Fruit fly (Drosophila melanogaster) whole organism, embryonic: ENCODE results near the gene Rab39.

Source experiments
- Abd-B ChIP-seq: fragments of 200-800 bp; sonication (Bioruptor generic); optimal IDR thresholded peaks from 2 replicates; lab custom pipeline; 2018; ENCODE audit warnings: missing biosample characterization, mild to moderate bottlenecking, missing genetic modification characterization, moderate library complexity
- Awh ChIP-seq: fragments of 200-800 bp; sonication (Bioruptor generic); IDR thresholded peaks from 2 replicates; pipeline ENCODE4, ENCODE4 v1.3.6; 2022; ENCODE audit warnings: missing biosample characterization, missing genetic modification characterization
- CG12219 ChIP-seq: fragments of 200-800 bp; sonication (Bioruptor generic); optimal IDR thresholded peaks from 3 replicates; lab custom pipeline; 2018; ENCODE audit warnings: missing biosample characterization, mild to moderate bottlenecking, missing genetic modification characterization
- CG13287 ChIP-seq: fragments of 200-800 bp; sonication (Bioruptor generic); IDR thresholded peaks from 2 replicates; pipeline ENCODE4 v1.3.6; 2022; ENCODE audit warnings: missing biosample characterization, missing genetic modification characterization; ENCODE audit not compliant: partially characterized antibody
- CG16813 ChIP-seq: fragments of 200-800 bp; sonication (Bioruptor generic); IDR thresholded peaks from 3 replicates; pipeline ENCODE4 v1.3.6; 2022; ENCODE audit warnings: missing biosample characterization, missing genetic modification characterization; ENCODE audit not compliant: partially characterized antibody
- CG17912 ChIP-seq: fragments of 200-800 bp; sonication (Bioruptor generic); optimal IDR thresholded peaks from 2 replicates; lab custom pipeline; 2018; ENCODE audit warnings: missing biosample characterization, mild to moderate bottlenecking, missing genetic modification characterization
- CG2889 ChIP-seq: fragments of 200-800 bp; sonication (Bioruptor generic); IDR thresholded peaks from 3 replicates; pipeline ENCODE4 v1.3.6; 2022; ENCODE audit warnings: missing biosample characterization, missing genetic modification characterization
- CG31224 ChIP-seq: fragments of 200-800 bp; sonication (Bioruptor generic); IDR thresholded peaks from 2 replicates; pipeline ENCODE4 v1.3.6; 2022; ENCODE audit warnings: missing biosample characterization, missing genetic modification characterization
- CG3407 ChIP-seq: fragments of 200-800 bp; sonication (Bioruptor generic); optimal IDR thresholded peaks from 2 replicates; lab custom pipeline; 2018; ENCODE audit warnings: missing biosample characterization, mild to moderate bottlenecking, missing genetic modification characterization
- CG6765 ChIP-seq: fragments of 200-800 bp; sonication (Bioruptor generic); optimal IDR thresholded peaks from 3 replicates; lab custom pipeline; 2017; ENCODE audit warnings: missing biosample characterization, mild to moderate bottlenecking, missing genetic modification characterization
- CG7963 ChIP-seq: fragments of 200-800 bp; sonication (Bioruptor generic); IDR thresholded peaks from 3 replicates; pipeline ENCODE4 v1.3.6; 2022; ENCODE audit warnings: missing biosample characterization, missing genetic modification characterization; ENCODE audit not compliant: partially characterized antibody
- CG8089 ChIP-seq: fragments of 200-800 bp; sonication (Bioruptor generic); optimal IDR thresholded peaks from 3 replicates; lab custom pipeline; 2016; ENCODE audit warnings: missing biosample characterization, missing genetic modification characterization
- CG8359 ChIP-seq: fragments of 200-800 bp; sonication (Bioruptor generic); optimal IDR thresholded peaks from 2 replicates; lab custom pipeline; 2017; ENCODE audit warnings: missing biosample characterization, mild to moderate bottlenecking, missing genetic modification characterization, borderline replicate concordance
- CG9876 ChIP-seq: fragments of 200-800 bp; sonication (Bioruptor generic); optimal IDR thresholded peaks from 2 replicates; lab custom pipeline; 2016; ENCODE audit warnings: missing biosample characterization, missing genetic modification characterization
- CoRest ChIP-seq: fragments of 200-800 bp; sonication (Bioruptor generic); optimal IDR thresholded peaks from 3 replicates; lab custom pipeline; 2018; ENCODE audit warnings: missing biosample characterization, mild to moderate bottlenecking, missing genetic modification characterization, moderate library complexity
- Dip3 ChIP-seq: fragments of 200-800 bp; sonication (Bioruptor generic); optimal IDR thresholded peaks from 3 replicates; lab custom pipeline; 2016; ENCODE audit warnings: missing biosample characterization, missing genetic modification characterization
- Doc2 ChIP-seq: fragments of 200-800 bp; sonication (Bioruptor generic); IDR thresholded peaks from 2 replicates; pipeline ENCODE4 v1.3.6; 2022; ENCODE audit warnings: missing biosample characterization, missing genetic modification characterization
- Eip74EF ChIP-seq, 2 experiments: fragments of 200-800 bp in 1 of 2; fragments of >200 bp in 1 of 2; sonication (Bioruptor generic) in 1 of 2; optimal IDR thresholded peaks; 2 replicates each; lab custom pipeline; 2017 to 2019; ENCODE audit warnings: missing biosample characterization in 2 of 2, missing genetic modification characterization in 2 of 2, mild to moderate bottlenecking in 1 of 2, moderate library complexity in 1 of 2
- Gug ChIP-seq: fragments of 200-800 bp; sonication (Bioruptor generic); IDR thresholded peaks from 4 replicates; pipeline ENCODE4 v1.3.6; 2022; ENCODE audit warnings: missing biosample characterization, missing genetic modification characterization
- Hand ChIP-seq: fragments of 200-800 bp; sonication (Bioruptor generic); optimal IDR thresholded peaks from 2 replicates; lab custom pipeline; 2017; ENCODE audit warnings: mild to moderate bottlenecking, missing biosample characterization, missing genetic modification reagents, missing genetic modification characterization
- Hr51 ChIP-seq, 2 experiments: fragments of 200-800 bp; sonication (Bioruptor generic); optimal IDR thresholded peaks; 2 replicates in 1 of 2; 3 replicates in 1 of 2; lab custom pipeline; 2016 to 2018; ENCODE audit warnings: missing biosample characterization in 2 of 2, missing genetic modification characterization in 2 of 2, mild to moderate bottlenecking in 1 of 2, moderate library complexity in 1 of 2
- Oli ChIP-seq: fragments of 200-800 bp; sonication (Bioruptor generic); optimal IDR thresholded peaks from 2 replicates; lab custom pipeline; 2018; ENCODE audit warnings: missing biosample characterization, mild to moderate bottlenecking, missing genetic modification characterization, moderate library complexity
- Sox102F ChIP-seq: fragments of 200-800 bp; sonication (Bioruptor generic); optimal IDR thresholded peaks from 2 replicates; lab custom pipeline; 2018; ENCODE audit warnings: missing biosample characterization, mild to moderate bottlenecking, missing genetic modification characterization, moderate library complexity
- Spps ChIP-seq: fragments of 200-800 bp; sonication (Bioruptor generic); optimal IDR thresholded peaks from 2 replicates; lab custom pipeline; 2018; ENCODE audit warnings: missing biosample characterization, mild to moderate bottlenecking, missing genetic modification characterization
- Usf ChIP-seq: fragments of 200-800 bp; sonication (Bioruptor generic); optimal IDR thresholded peaks from 2 replicates; lab custom pipeline; 2017; ENCODE audit warnings: missing genotype, missing biosample characterization, missing genetic modification characterization
- ac ChIP-seq: fragments of 200-800 bp; sonication (Bioruptor generic); optimal IDR thresholded peaks from 3 replicates; lab custom pipeline; 2017; ENCODE audit warnings: missing biosample characterization, mild to moderate bottlenecking, missing genetic modification characterization
- ara ChIP-seq: fragments of 200-800 bp; sonication (Bioruptor generic); IDR thresholded peaks from 2 replicates; pipeline ENCODE4 v1.3.6; 2022; ENCODE audit warnings: missing biosample characterization, missing genetic modification characterization
- ase ChIP-seq: fragments of 200-800 bp; sonication (Bioruptor generic); IDR thresholded peaks from 3 replicates; pipeline ENCODE4 v1.3.6; 2022; ENCODE audit warnings: missing biosample characterization, missing genetic modification characterization
- ash1 ChIP-seq: fragments of 200-800 bp; sonication (Bioruptor generic); optimal IDR thresholded peaks from 2 replicates; lab custom pipeline; 2018; ENCODE audit warnings: missing biosample characterization, mild to moderate bottlenecking, missing genetic modification characterization
- bowl ChIP-seq: fragments of 200-800 bp; sonication (Bioruptor generic); IDR thresholded peaks from 2 replicates; pipeline ENCODE4 v1.3.6; 2022; ENCODE audit warnings: missing biosample characterization, missing genetic modification characterization
- br ChIP-seq: fragments of >200 bp; optimal IDR thresholded peaks from 2 replicates; lab custom pipeline; 2017
- ci ChIP-seq: fragments of 200-800 bp; sonication (Bioruptor generic); IDR thresholded peaks from 3 replicates; pipeline ENCODE4 v1.3.6; 2022; ENCODE audit warnings: missing biosample characterization, missing genetic modification characterization
- cwo ChIP-seq: fragments of 200-800 bp; sonication (Bioruptor generic); optimal IDR thresholded peaks from 3 replicates; lab custom pipeline; 2017; ENCODE audit warnings: missing biosample characterization, missing genetic modification characterization, mild to moderate bottlenecking, moderate library complexity, missing genetic modification reagents
- ewg ChIP-seq: fragments of 200-800 bp; sonication (Bioruptor generic); optimal IDR thresholded peaks from 3 replicates; lab custom pipeline; 2017; ENCODE audit warnings: mild to moderate bottlenecking, missing biosample characterization, missing genetic modification reagents, missing genetic modification characterization
- gem ChIP-seq: fragments of 200-800 bp; sonication (Bioruptor generic); optimal IDR thresholded peaks from 2 replicates; lab custom pipeline; 2019; ENCODE audit warnings: missing biosample characterization, mild to moderate bottlenecking, missing genetic modification characterization, moderate library complexity
- h ChIP-seq: fragments of >200 bp; optimal IDR thresholded peaks from 2 replicates; lab custom pipeline; 2017
- ken ChIP-seq: fragments of 200-800 bp; sonication (Bioruptor generic); IDR thresholded peaks from 3 replicates; pipeline ENCODE4 v1.3.6; 2022; ENCODE audit warnings: missing biosample characterization, missing genetic modification characterization
- lov ChIP-seq, 2 experiments: fragments of 200-800 bp in 1 of 2; fragments of >200 bp in 1 of 2; sonication (Bioruptor generic) in 1 of 2; IDR thresholded peaks in 1 of 2; optimal IDR thresholded peaks in 1 of 2; 2 replicates in 1 of 2; 3 replicates in 1 of 2; pipeline versions ENCODE4 v1.3.6 to Lab custom; 2017 to 2022; ENCODE audit warnings: missing biosample characterization in 1 of 2, missing genetic modification characterization in 1 of 2
- maf-S ChIP-seq: fragments of 200-800 bp; sonication (Bioruptor generic); optimal IDR thresholded peaks from 2 replicates; lab custom pipeline; 2016; ENCODE audit warnings: missing biosample characterization, missing genetic modification characterization
- mld ChIP-seq: fragments of 200-800 bp; sonication (Bioruptor generic); IDR thresholded peaks from 3 replicates; pipeline ENCODE4 v1.3.6; 2022; ENCODE audit warnings: missing biosample characterization, missing genetic modification characterization; ENCODE audit not compliant: partially characterized antibody
- p53 ChIP-seq: fragments of 200-800 bp; sonication (Bioruptor generic); optimal IDR thresholded peaks from 2 replicates; lab custom pipeline; 2016; ENCODE audit warnings: missing biosample characterization, missing genetic modification characterization
- prd ChIP-seq, 3 experiments: fragments of >200 bp in 2 of 3; fragments of 200-800 bp in 1 of 3; sonication (Bioruptor generic) in 1 of 3; optimal IDR thresholded peaks in 2 of 3; IDR thresholded peaks in 1 of 3; 2 replicates in 2 of 3; 3 replicates in 1 of 3; pipeline versions ENCODE4 v1.3.6 to Lab custom; 2017 to 2022; ENCODE audit warnings: missing biosample characterization in 1 of 3, missing genetic modification characterization in 1 of 3
- slp2 ChIP-seq: fragments of 200-800 bp; sonication (Bioruptor generic); optimal IDR thresholded peaks from 2 replicates; lab custom pipeline; 2016; ENCODE audit warnings: missing biosample characterization, missing genetic modification characterization
- sr ChIP-seq: fragments of 200-800 bp; sonication (Bioruptor generic); IDR thresholded peaks from 3 replicates; pipeline ENCODE4 v1.3.6; 2022; ENCODE audit warnings: missing biosample characterization, missing genetic modification characterization
- ssp ChIP-seq: fragments of 200-800 bp; sonication (Bioruptor generic); IDR thresholded peaks from 2 replicates; pipeline ENCODE4 v1.3.6; 2022; ENCODE audit warnings: missing biosample characterization, missing genetic modification characterization
- tll ChIP-seq, 2 experiments: fragments of 200-800 bp in 1 of 2; fragments of >200 bp in 1 of 2; sonication (Bioruptor generic) in 1 of 2; optimal IDR thresholded peaks; 2 replicates each; lab custom pipeline; 2017 to 2019; ENCODE audit warnings: missing biosample characterization in 2 of 2, missing genetic modification characterization in 2 of 2, mild to moderate bottlenecking in 1 of 2, moderate library complexity in 1 of 2
- trh ChIP-seq: fragments of 200-800 bp; sonication (Bioruptor generic); optimal IDR thresholded peaks from 2 replicates; lab custom pipeline; 2016; ENCODE audit warnings: missing biosample characterization, missing genetic modification characterization
- tup ChIP-seq: fragments of 200-800 bp; sonication (Bioruptor generic); optimal IDR thresholded peaks from 2 replicates; lab custom pipeline; 2016; ENCODE audit warnings: missing biosample characterization, mild to moderate bottlenecking, missing genetic modification characterization, moderate library complexity
- vfl ChIP-seq: fragments of 200-800 bp; sonication (Bioruptor generic); optimal IDR thresholded peaks from 2 replicates; lab custom pipeline; 2016; ENCODE audit warnings: missing biosample characterization, missing genetic modification characterization

The Rab39 gene

DNA sequence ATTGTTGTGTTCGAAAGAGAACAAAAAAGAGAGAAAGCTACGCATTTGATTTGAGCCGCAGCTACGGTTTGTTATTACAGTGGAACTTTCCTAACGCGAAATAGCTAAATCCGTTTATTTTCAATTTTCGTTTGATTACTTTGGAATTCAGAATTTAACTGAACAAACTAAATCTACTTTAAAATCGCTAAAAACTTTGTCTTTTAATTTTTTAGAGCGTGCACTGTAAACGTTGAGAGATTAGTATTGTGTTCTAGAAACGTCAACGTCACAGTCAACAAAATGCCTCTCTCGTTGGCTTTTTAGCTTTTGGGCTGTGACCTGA lies 42.0 kb upstream of the Rab39 start (continued):
- peak; percentile 78 for TF ChIP-seq Sox102F
- TF ChIP-seq cwo (GFP tag; lab: Kevin White, UChicago): peak; percentile 61
- peak; percentile 55 for TF ChIP-seq Hand (GFP tag; lab: Kevin White, UChicago)
- no peak for TF ChIP-seq CG7963 (GFP tag; lab: Robert Waterston, UW)
- TF ChIP-seq p53 (GFP tag; lab: Kevin White, UChicago): no peak
- peak; percentile 40 for TF ChIP-seq ssp (GFP tag; lab: Robert Waterston, UW)
- TF ChIP-seq Dip3 (GFP tag; lab: Kevin White, UChicago): peak; percentile 71
- peak; percentile 74; the same call in 1 of the 2 replicates for TF ChIP-seq ara (GFP tag; lab: Robert Waterston, UW)
- TF ChIP-seq CG6765 (GFP tag; lab: Kevin White, UChicago): no peak
- TF ChIP-seq tup (GFP tag; lab: Kevin White, UChicago): no peak
- TF ChIP-seq CoRest: peak; percentile 67
- no peak for TF ChIP-seq CG17912 (GFP tag; lab: Kevin White, UChicago)
- peak; percentile 61; the same call in 2 of the 3 replicates for TF ChIP-seq CG2889
- TF ChIP-seq ash1 (GFP tag; lab: Kevin White, UChicago): no peak
- TF ChIP-seq CG13287 (GFP tag; lab: Robert Waterston, UW): no peak
- TF ChIP-seq Usf: no peak
- TF ChIP-seq CG31224 (GFP tag; lab: Robert Waterston, UW): peak; percentile 59
- no peak for TF ChIP-seq br (lab: Kevin White, UChicago)
- TF ChIP-seq mld: no peak
- peak; percentile 65; the same call in 2 of the 3 replicates for TF ChIP-seq ase (GFP tag; lab: Robert Waterston, UW)
- TF ChIP-seq ci (GFP tag; lab: Robert Waterston, UW): peak; percentile 86
- TF ChIP-seq CG8359 (GFP tag; lab: Kevin White, UChicago): no peak
- peak; percentile 70; the same call in 2 of the 3 replicates for TF ChIP-seq ken
- TF ChIP-seq vfl (GFP tag; lab: Kevin White, UChicago): no peak
- TF ChIP-seq Spps (tag; lab: Kevin White, UChicago): peak; percentile 14
- peak; percentile 48; the same call in 1 of the 2 replicates for TF ChIP-seq bowl (GFP tag; lab: Robert Waterston, UW)
- no peak for TF ChIP-seq Doc2 (GFP tag; lab: Robert Waterston, UW)
- peak; percentile 82 for TF ChIP-seq gem (tag; lab: Kevin White, UChicago)
- no peak for TF ChIP-seq CG16813 (GFP tag; lab: Robert Waterston, UW)
- peak; percentile 29 for TF ChIP-seq ewg
- TF ChIP-seq lov (optimal IDR thresholded peaks at IDR 0.05; lab: Kevin White, UChicago): no peak
- TF ChIP-seq lov (GFP tag; IDR thresholded peaks at IDR 0.05; lab: Robert Waterston, UW): 0 out of 3 replicates have a peak, but pooled peaks have one; percentile 64
- peak in 1 of 2 experiments; percentile 36 for TF ChIP-seq Eip74EF (GFP tag; optimal IDR thresholded peaks at IDR 0.05; lab: Kevin White, UChicago)
- peak; percentile 59 for TF ChIP-seq Oli
- no peak for TF ChIP-seq h (lab: Kevin White, UChicago)
- peak; percentile 25 for TF ChIP-seq CG8089 (GFP tag; lab: Kevin White, UChicago)
- TF ChIP-seq trh: no peak
- TF ChIP-seq ac (GFP tag; lab: Kevin White, UChicago): no peak
- peak; percentile 48 for TF ChIP-seq slp2
- no peak for TF ChIP-seq CG9876 (GFP tag; lab: Kevin White, UChicago)
- no peak for TF ChIP-seq Abd-B (GFP tag; lab: Kevin White, UChicago)
- peak; percentile 6; the same call in 1 of the 3 replicates for TF ChIP-seq sr (GFP tag; lab: Robert Waterston, UW)
- TF ChIP-seq CG12219 (GFP tag; lab: Kevin White, UChicago): peak; percentile 56
- no peak for TF ChIP-seq prd (optimal IDR thresholded peaks at IDR 0.05; lab: Kevin White, UChicago)
- peak; percentile 81 for TF ChIP-seq prd (GFP tag; IDR thresholded peaks at IDR 0.05; lab: Robert Waterston, UW)
- TF ChIP-seq Hr51 (GFP tag; optimal IDR thresholded peaks at IDR 0.05; lab: Kevin White, UChicago): peak; percentile 5 to 76
- no peak for TF ChIP-seq tll (GFP tag; optimal IDR thresholded peaks at IDR 0.05; lab: Kevin White, UChicago)
- TF ChIP-seq maf-S (GFP tag; lab: Kevin White, UChicago): peak; percentile 20
- peak; percentile 75 for TF ChIP-seq Awh
- peak; percentile 65; the same call in 3 of the 4 replicates for TF ChIP-seq Gug
- peak; percentile 55 for TF ChIP-seq CG3407
